Fruit fly (Drosophila melanogaster) whole organism, embryonic: ENCODE measurements around the gene CG45049.
A peak's percentile ranks its signal among the peaks of the same experiment; 100 is the strongest.

Experiments
- CG10321 ChIP-seq: fragments of 200-800 bp; sonication (Bioruptor generic); IDR thresholded peaks from 2 replicates; pipeline ENCODE4 v1.3.6; 2022; ENCODE audit warnings: missing biosample characterization, missing genetic modification characterization
- CG11398 ChIP-seq: fragments of 200-800 bp; sonication (Bioruptor generic); optimal IDR thresholded peaks from 2 replicates; lab custom pipeline; 2016; ENCODE audit warnings: missing biosample characterization, missing genetic modification characterization
- CG12391 ChIP-seq: fragments of 200-800 bp; sonication (Bioruptor generic); optimal IDR thresholded peaks from 3 replicates; lab custom pipeline; 2018; ENCODE audit warnings: missing biosample characterization, mild to moderate bottlenecking, missing genetic modification characterization, moderate library complexity
- CG12769 ChIP-seq: fragments of 200-800 bp; sonication (Bioruptor generic); optimal IDR thresholded peaks from 2 replicates; lab custom pipeline; 2019; ENCODE audit warnings: missing biosample characterization, mild to moderate bottlenecking, missing genetic modification characterization, moderate library complexity
- CG15011 ChIP-seq: fragments of 200-800 bp; sonication (Bioruptor generic); optimal IDR thresholded peaks from 3 replicates; lab custom pipeline; 2018; ENCODE audit warnings: missing biosample characterization, mild to moderate bottlenecking, missing genetic modification characterization
- CG17612 ChIP-seq: fragments of 200-800 bp; sonication (Bioruptor generic); IDR thresholded peaks from 2 replicates; pipeline ENCODE4 v1.3.6; 2022; ENCODE audit warnings: missing biosample characterization, missing genetic modification characterization
- CG18262 ChIP-seq: fragments of 200-800 bp; optimal IDR thresholded peaks from 3 replicates; lab custom pipeline; 2019; ENCODE audit warnings: missing biosample characterization, mild to moderate bottlenecking, missing genetic modification characterization, moderate library complexity
- CG3726 ChIP-seq: fragments of 200-800 bp; sonication (Bioruptor generic); IDR thresholded peaks from 3 replicates; pipeline ENCODE4, ENCODE4 v1.3.6; 2022; ENCODE audit warnings: missing biosample characterization, missing genetic modification characterization
- CG4820 ChIP-seq: fragments of 200-800 bp; sonication (Bioruptor generic); optimal IDR thresholded peaks from 3 replicates; lab custom pipeline; 2016; ENCODE audit warnings: missing biosample characterization, missing genetic modification characterization
- CG6175 ChIP-seq: fragments of 200-800 bp; sonication (Bioruptor generic); IDR thresholded peaks from 3 replicates; pipeline ENCODE4 v1.3.6; 2022; ENCODE audit warnings: missing biosample characterization, missing genetic modification characterization
- CG7928 ChIP-seq: fragments of 200-800 bp; sonication (Bioruptor generic); optimal IDR thresholded peaks from 2 replicates; lab custom pipeline; 2017; ENCODE audit warnings: missing biosample characterization, mild to moderate bottlenecking, missing genetic modification characterization
- CrebB ChIP-seq: fragments of 200-800 bp; sonication (Bioruptor generic); optimal IDR thresholded peaks from 3 replicates; lab custom pipeline; 2018; ENCODE audit warnings: missing biosample characterization, mild to moderate bottlenecking, missing genetic modification characterization
- Dad ChIP-seq: fragments of 200-800 bp; sonication (Bioruptor generic); optimal IDR thresholded peaks from 3 replicates; lab custom pipeline; 2016; ENCODE audit warnings: missing biosample characterization, missing genetic modification characterization
- E2f1 ChIP-seq: fragments of 200-800 bp; sonication (Bioruptor generic); IDR thresholded peaks from 2 replicates; pipeline ENCODE4 v1.3.6; 2022; ENCODE audit warnings: missing biosample characterization, missing genetic modification characterization
- HLH54F ChIP-seq: fragments of 200-800 bp; sonication (Bioruptor generic); optimal IDR thresholded peaks from 3 replicates; lab custom pipeline; 2016; ENCODE audit warnings: missing biosample characterization, missing genetic modification characterization
- HLHmδ ChIP-seq: fragments of 200-800 bp; sonication (Bioruptor generic); optimal IDR thresholded peaks from 2 replicates; lab custom pipeline; 2018; ENCODE audit warnings: missing biosample characterization, mild to moderate bottlenecking, missing genetic modification characterization, moderate library complexity
- Hmr ChIP-seq: fragments of 200-800 bp; sonication (Bioruptor generic); optimal IDR thresholded peaks from 3 replicates; lab custom pipeline; 2017; ENCODE audit warnings: mild to moderate bottlenecking, missing biosample characterization, missing genetic modification reagents, missing genetic modification characterization
- NfI ChIP-seq: fragments of 200-800 bp; sonication (Bioruptor generic); optimal IDR thresholded peaks from 3 replicates; lab custom pipeline; 2018; ENCODE audit warnings: missing biosample characterization, mild to moderate bottlenecking, missing genetic modification characterization, moderate library complexity
- Rx ChIP-seq: fragments of 200-800 bp; sonication (Bioruptor generic); IDR thresholded peaks from 2 replicates; pipeline ENCODE4 v1.3.6; 2022; ENCODE audit warnings: missing biosample characterization, missing genetic modification characterization
- Sox102F ChIP-seq: fragments of 200-800 bp; sonication (Bioruptor generic); optimal IDR thresholded peaks from 2 replicates; lab custom pipeline; 2018; ENCODE audit warnings: missing biosample characterization, mild to moderate bottlenecking, missing genetic modification characterization, moderate library complexity
- Ssrp ChIP-seq: fragments of 200-800 bp; sonication (Bioruptor generic); optimal IDR thresholded peaks from 2 replicates; lab custom pipeline; 2018; ENCODE audit warnings: missing biosample characterization, mild to moderate bottlenecking, missing genetic modification characterization, moderate library complexity
- ap ChIP-seq: fragments of 200-800 bp; sonication (Bioruptor generic); IDR thresholded peaks from 2 replicates; pipeline ENCODE4 v1.3.6; 2022; ENCODE audit warnings: missing biosample characterization, missing genetic modification characterization
- ase ChIP-seq: fragments of 200-800 bp; sonication (Bioruptor generic); IDR thresholded peaks from 3 replicates; pipeline ENCODE4 v1.3.6; 2022; ENCODE audit warnings: missing biosample characterization, missing genetic modification characterization
- br ChIP-seq: fragments of >200 bp; optimal IDR thresholded peaks from 2 replicates; lab custom pipeline; 2017
- cato ChIP-seq: fragments of 200-800 bp; sonication (Bioruptor generic); optimal IDR thresholded peaks from 2 replicates; lab custom pipeline; 2016; ENCODE audit warnings: missing biosample characterization, missing genetic modification characterization, borderline replicate concordance
- chif ChIP-seq, 2 experiments: fragments of 200-800 bp; sonication (Bioruptor generic); optimal IDR thresholded peaks; 3 replicates each; lab custom pipeline; 2016; ENCODE audit warnings: missing biosample characterization in 2 of 2, missing genetic modification characterization in 2 of 2
- chinmo ChIP-seq: fragments of 200-800 bp; sonication (Bioruptor generic); IDR thresholded peaks from 4 replicates; pipeline ENCODE4 v1.3.6; 2022; ENCODE audit warnings: missing biosample characterization, missing genetic modification characterization; ENCODE audit not compliant: partially characterized antibody
- ci ChIP-seq: fragments of 200-800 bp; sonication (Bioruptor generic); IDR thresholded peaks from 3 replicates; pipeline ENCODE4 v1.3.6; 2022; ENCODE audit warnings: missing biosample characterization, missing genetic modification characterization
- croc ChIP-seq: fragments of 200-800 bp; sonication (Bioruptor generic); conservative IDR thresholded peaks from 3 replicates; pipeline ENCODE4 v1.3.6; 2022; ENCODE audit warnings: missing biosample characterization, missing genetic modification characterization
- dan ChIP-seq: fragments of 200-800 bp; sonication (Bioruptor generic); IDR thresholded peaks from 2 replicates; pipeline ENCODE4 v1.3.6; 2022; ENCODE audit warnings: missing biosample characterization, missing genetic modification characterization
- dm ChIP-seq: fragments of 200-800 bp; sonication (Bioruptor generic); optimal IDR thresholded peaks from 3 replicates; lab custom pipeline; 2016; ENCODE audit warnings: missing biosample characterization, missing genetic modification characterization
- dmrt99B ChIP-seq: fragments of 200-800 bp; sonication (Bioruptor generic); optimal IDR thresholded peaks from 2 replicates; lab custom pipeline; 2018; ENCODE audit warnings: missing biosample characterization, mild to moderate bottlenecking, missing genetic modification characterization, moderate library complexity
- exex ChIP-seq: fragments of 200-800 bp; sonication (Bioruptor generic); optimal IDR thresholded peaks from 4 replicates; lab custom pipeline; 2018; ENCODE audit warnings: missing biosample characterization, mild to moderate bottlenecking, missing genetic modification characterization, moderate library complexity
- fd3F ChIP-seq: fragments of 200-800 bp; sonication (Bioruptor generic); optimal IDR thresholded peaks from 2 replicates; lab custom pipeline; 2018; ENCODE audit warnings: missing biosample characterization, mild to moderate bottlenecking, missing genetic modification characterization, moderate library complexity
- fru ChIP-seq: fragments of >200 bp; optimal IDR thresholded peaks from 2 replicates; lab custom pipeline; 2017
- fu2 ChIP-seq: fragments of 200-800 bp; sonication (Bioruptor generic); optimal IDR thresholded peaks from 2 replicates; lab custom pipeline; 2016; ENCODE audit warnings: missing biosample characterization, missing genetic modification characterization
- hth ChIP-seq: fragments of >200 bp; optimal IDR thresholded peaks from 2 replicates; lab custom pipeline; 2017; ENCODE audit warnings: inconsistent platforms
- kah ChIP-seq: fragments of 200-800 bp; sonication (Bioruptor generic); optimal IDR thresholded peaks from 2 replicates; lab custom pipeline; 2018; ENCODE audit warnings: missing biosample characterization, mild to moderate bottlenecking, missing genetic modification characterization
- klu ChIP-seq: fragments of 200-800 bp; sonication (Bioruptor generic); IDR thresholded peaks from 2 replicates; pipeline ENCODE4 v1.3.6; 2022; ENCODE audit warnings: missing biosample characterization, missing genetic modification characterization
- mam ChIP-seq: fragments of 200-800 bp; sonication (Bioruptor generic); optimal IDR thresholded peaks from 3 replicates; lab custom pipeline; 2016; ENCODE audit warnings: missing biosample characterization, missing genetic modification characterization
- pita ChIP-seq: fragments of 200-800 bp; sonication (Bioruptor generic); optimal IDR thresholded peaks from 2 replicates; lab custom pipeline; 2017; ENCODE audit warnings: missing biosample characterization, mild to moderate bottlenecking, missing genetic modification characterization
- pzg ChIP-seq: fragments of 200-800 bp; sonication (Bioruptor generic); optimal IDR thresholded peaks from 3 replicates; lab custom pipeline; 2018; ENCODE audit warnings: missing biosample characterization, mild to moderate bottlenecking, missing genetic modification characterization, moderate library complexity
- repo ChIP-seq: fragments of 200-800 bp; sonication (Bioruptor generic); optimal IDR thresholded peaks from 2 replicates; lab custom pipeline; 2016; ENCODE audit warnings: missing biosample characterization, missing genetic modification characterization
- sens ChIP-seq: fragments of 200-800 bp; sonication (Bioruptor generic); peaks from one replicate; lab custom pipeline; 2016; ENCODE audit warnings: missing biosample characterization, missing genetic modification characterization
- sim ChIP-seq: fragments of 200-800 bp; sonication (Bioruptor generic); IDR thresholded peaks from 2 replicates; pipeline ENCODE4 v1.3.6; 2022; ENCODE audit warnings: missing biosample characterization, missing genetic modification characterization
- sima ChIP-seq: fragments of 200-800 bp; sonication (Bioruptor generic); optimal IDR thresholded peaks from 2 replicates; lab custom pipeline; 2016; ENCODE audit warnings: missing biosample characterization, missing genetic modification characterization
- slp2 ChIP-seq: fragments of 200-800 bp; sonication (Bioruptor generic); optimal IDR thresholded peaks from 2 replicates; lab custom pipeline; 2016; ENCODE audit warnings: missing biosample characterization, missing genetic modification characterization
- twi ChIP-seq: fragments of 200-800 bp; optimal IDR thresholded peaks from 2 replicates; lab custom pipeline; 2019; ENCODE audit warnings: missing biosample characterization, mild to moderate bottlenecking, missing genetic modification characterization, moderate library complexity
- wor ChIP-seq: fragments of 200-800 bp; sonication (Bioruptor generic); IDR thresholded peaks from 2 replicates; pipeline ENCODE4 v1.3.6; 2022; ENCODE audit warnings: missing biosample characterization, missing genetic modification characterization
- yki ChIP-seq: fragments of >200 bp; optimal IDR thresholded peaks from 3 replicates; lab custom pipeline; 2018
- z ChIP-seq: fragments of 200-800 bp; sonication (Bioruptor generic); IDR thresholded peaks from 3 replicates; pipeline ENCODE4 v1.3.6; 2022; ENCODE audit warnings: missing biosample characterization, missing genetic modification characterization

The CG45049 gene

DNA sequence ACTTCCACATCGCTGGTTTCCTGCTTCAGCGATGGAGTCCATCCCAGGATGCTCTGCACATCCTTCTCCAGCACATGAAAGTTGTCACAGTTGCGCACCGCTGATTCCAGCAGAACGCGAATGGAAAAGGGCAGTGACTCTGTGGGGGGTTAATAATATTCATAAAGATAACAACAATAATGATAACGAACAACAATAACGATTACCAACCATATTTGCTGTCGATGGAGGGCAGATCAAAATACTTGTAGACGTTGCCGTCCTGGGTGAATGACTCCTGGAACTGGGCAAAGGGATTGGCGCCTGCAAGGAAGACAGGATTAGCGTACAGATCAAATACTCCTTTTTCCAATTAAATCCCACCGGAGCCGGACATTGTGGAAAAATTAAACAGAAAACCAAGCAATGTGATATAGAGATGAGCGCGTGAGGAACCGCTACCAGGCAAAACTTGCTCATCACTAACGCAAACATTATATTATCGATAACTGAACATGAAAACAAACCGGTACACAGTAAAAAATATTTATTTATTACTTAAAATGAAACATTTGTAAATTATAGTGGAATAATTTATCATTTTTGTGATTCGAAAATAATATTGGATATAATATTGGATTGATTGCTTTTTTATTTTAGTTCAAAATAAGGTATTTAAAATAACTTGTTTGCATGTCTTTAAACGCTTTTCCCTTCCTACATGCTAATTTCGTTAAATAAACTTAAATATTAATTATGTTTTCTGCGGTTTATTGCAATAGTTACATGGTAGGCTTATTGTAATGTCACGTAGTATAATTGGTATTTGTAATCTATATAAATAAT, 2.4 kb upstream of the CG45049 start, which contains the start of gene Irp-1A (continued):
- TF ChIP-seq CG15011 (peak; percentile 40), yki (no peak), CG11398 (no peak), ci (GFP tag; lab: Robert Waterston, UW) (peak; percentile 82), cato (no peak), CG7928 (peak; percentile 12), z (GFP tag; lab: Robert Waterston, UW) (no peak), sima (GFP tag; lab: Kevin White, UChicago) (no peak), pzg (GFP tag; lab: Kevin White, UChicago) (peak; percentile 59), CG3726 (no peak), twi (tag; lab: Kevin White, UChicago) (peak; percentile 44), CG12391 (tag; lab: Kevin White, UChicago) (peak; percentile 91), E2f1 (GFP tag; lab: Robert Waterston, UW) (peak; percentile 84), ap (GFP tag; lab: Robert Waterston, UW) (peak; percentile 58), fu2 (GFP tag; lab: Kevin White, UChicago) (no peak), fd3F (GFP tag; lab: Kevin White, UChicago) (peak; percentile 53), pita (no peak), Sox102F (GFP tag; lab: Kevin White, UChicago) (peak; percentile 80), sens (GFP tag; lab: Kevin White, UChicago) (peak; percentile 90), CG4820 (GFP tag; lab: Kevin White, UChicago) (peak; percentile 2), CG17612 (GFP tag; lab: Robert Waterston, UW) (0 out of 2 replicates have a peak, but pooled peaks have one; percentile 22), hth (lab: Kevin White, UChicago) (no peak), sim (GFP tag; lab: Robert Waterston, UW) (peak; percentile 8; the same call in 1 of the 2 replicates), dm (GFP tag; lab: Kevin White, UChicago) (peak; percentile 35), CG12769 (tag; lab: Kevin White, UChicago) (no peak), exex (tag; lab: Kevin White, UChicago) (peak; percentile 67), CG6175 (GFP tag; lab: Robert Waterston, UW) (no peak), kah (peak; percentile 13), dmrt99B (tag; lab: Kevin White, UChicago) (peak; percentile 83), Ssrp (peak; percentile 66), CG10321 (GFP tag; lab: Robert Waterston, UW) (peak; percentile 27; the same call in 1 of the 2 replicates), CrebB (tag; lab: Kevin White, UChicago) (peak; percentile 54), HLHmδ (GFP tag; lab: Kevin White, UChicago) (no peak), chif (GFP tag; optimal IDR thresholded peaks at IDR 0.05; lab: Kevin White, UChicago) (no peak), wor (GFP tag; lab: Robert Waterston, UW) (peak; percentile 48), br (lab: Kevin White, UChicago) (no peak), Hmr (peak; percentile 77), chinmo (GFP tag; lab: Robert Waterston, UW) (peak; percentile 89; the same call in 3 of the 4 replicates), NfI (GFP tag; lab: Kevin White, UChicago) (peak; percentile 62), mam (peak; percentile 58), ase (peak; percentile 59; the same call in 2 of the 3 replicates), CG18262 (tag; lab: Kevin White, UChicago) (peak; percentile 85), Rx (GFP tag; lab: Robert Waterston, UW) (no peak), croc (GFP tag; lab: Robert Waterston, UW) (0 out of 3 replicates have a peak, but pooled peaks have one; percentile 39), dan (GFP tag; lab: Robert Waterston, UW) (no peak), slp2 (GFP tag; lab: Kevin White, UChicago) (no peak), repo (GFP tag; lab: Kevin White, UChicago) (no peak), HLH54F (GFP tag; lab: Kevin White, UChicago) (peak; percentile 22), klu (GFP tag; lab: Robert Waterston, UW) (peak; percentile 37; the same call in 1 of the 2 replicates), fru (lab: Kevin White, UChicago) (no peak), Dad (GFP tag; lab: Kevin White, UChicago) (no peak)
